Fruit fly (Drosophila melanogaster) whole organism, embryonic: Measurements from ENCODE around the gene TTLL4A.

Source experiments
- Blimp-1 ChIP-seq: fragments of 200-800 bp; sonication (Bioruptor generic); optimal IDR thresholded peaks from 3 replicates; lab custom pipeline; 2018; ENCODE audit warnings: missing biosample characterization, missing genetic modification characterization, mild to moderate bottlenecking, moderate library complexity, missing genetic modification reagents
- CG17568 ChIP-seq: fragments of 200-800 bp; sonication (Bioruptor generic); optimal IDR thresholded peaks from 2 replicates; lab custom pipeline; 2018; ENCODE audit warnings: missing biosample characterization, mild to moderate bottlenecking, missing genetic modification characterization, moderate library complexity
- CG9609 ChIP-seq: fragments of 200-800 bp; sonication (Bioruptor generic); optimal IDR thresholded peaks from 3 replicates; lab custom pipeline; 2016; ENCODE audit warnings: missing biosample characterization, missing genetic modification characterization
- Camta ChIP-seq: fragments of 200-800 bp; sonication (Bioruptor generic); optimal IDR thresholded peaks from 2 replicates; lab custom pipeline; 2016; ENCODE audit warnings: missing biosample characterization, missing genetic modification characterization
- Dll ChIP-seq: fragments of 200-800 bp; sonication (Bioruptor generic); IDR thresholded peaks from 4 replicates; pipeline ENCODE4 v1.3.6; 2022; ENCODE audit warnings: missing biosample characterization, missing genetic modification characterization; ENCODE audit not compliant: partially characterized antibody
- Meics ChIP-seq: fragments of 200-800 bp; sonication (Bioruptor generic); optimal IDR thresholded peaks from 2 replicates; lab custom pipeline; 2017; ENCODE audit warnings: missing biosample characterization, mild to moderate bottlenecking, missing genetic modification characterization
- hbn ChIP-seq: fragments of 200-800 bp; sonication (Bioruptor generic); IDR thresholded peaks from 2 replicates; pipeline ENCODE4 v1.3.6; 2022; ENCODE audit warnings: missing biosample characterization, missing genetic modification characterization; ENCODE audit not compliant: partially characterized antibody
- lilli ChIP-seq: fragments of 200-800 bp; sonication (Bioruptor generic); optimal IDR thresholded peaks from 3 replicates; lab custom pipeline; 2016; ENCODE audit warnings: missing biosample characterization, missing genetic modification characterization
- sim ChIP-seq: fragments of 200-800 bp; sonication (Bioruptor generic); IDR thresholded peaks from 2 replicates; pipeline ENCODE4 v1.3.6; 2022; ENCODE audit warnings: missing biosample characterization, missing genetic modification characterization
- sqz ChIP-seq: fragments of 200-800 bp; sonication (Bioruptor generic); optimal IDR thresholded peaks from 3 replicates; lab custom pipeline; 2018; ENCODE audit warnings: missing biosample characterization, mild to moderate bottlenecking, missing genetic modification characterization
- ttk ChIP-seq: fragments of 200-800 bp; sonication (Bioruptor generic); IDR thresholded peaks from 2 replicates; pipeline ENCODE4 v2.1.2; 2022; ENCODE audit warnings: missing biosample characterization, missing genetic modification characterization
- tx ChIP-seq: fragments of 200-800 bp; sonication (Bioruptor generic); optimal IDR thresholded peaks from 2 replicates; lab custom pipeline; 2016; ENCODE audit warnings: missing biosample characterization, missing genetic modification characterization
- unc-4 ChIP-seq: fragments of 200-800 bp; sonication (Bioruptor generic); IDR thresholded peaks from 2 replicates; pipeline ENCODE4 v1.3.6; 2022; ENCODE audit warnings: missing biosample characterization, missing genetic modification characterization; ENCODE audit not compliant: partially characterized antibody
- vnd ChIP-seq: fragments of 200-800 bp; sonication (Bioruptor generic); IDR thresholded peaks from 3 replicates; pipeline ENCODE4 v1.3.6; 2022; ENCODE audit warnings: missing biosample characterization, missing genetic modification characterization; ENCODE audit not compliant: partially characterized antibody

- no peak for TF ChIP-seq vnd
- TF ChIP-seq CG9609, result no peak
- no peak for TF ChIP-seq lilli (GFP tag; lab: Kevin White, UChicago)
- TF ChIP-seq sim (GFP tag; lab: Robert Waterston, UW), result no peak
- TF ChIP-seq Meics (GFP tag; lab: Kevin White, UChicago), result no peak
- no peak for TF ChIP-seq sqz (GFP tag; lab: Kevin White, UChicago)
- TF ChIP-seq hbn, result no peak
- TF ChIP-seq CG17568, result peak; percentile 3
- TF ChIP-seq ttk (GFP tag; lab: Robert Waterston, UW), result no peak
- TF ChIP-seq Camta, result no peak
- no peak for TF ChIP-seq Blimp-1
- no peak for TF ChIP-seq unc-4 (GFP tag; lab: Robert Waterston, UW)
- TF ChIP-seq Dll (GFP tag; lab: Robert Waterston, UW), result no peak
- TF ChIP-seq tx (GFP tag; lab: Kevin White, UChicago), result no peak
Measured at dm6 chr2L:10964493-10964892, 24.7 kb upstream of the TTLL4A start.
